Worm (Caenorhabditis elegans): ENCODE results near the gene zig-10.
A peak's percentile ranks its signal among the peaks of the same experiment; 100 is the strongest.

The zig-10 gene

DNA sequence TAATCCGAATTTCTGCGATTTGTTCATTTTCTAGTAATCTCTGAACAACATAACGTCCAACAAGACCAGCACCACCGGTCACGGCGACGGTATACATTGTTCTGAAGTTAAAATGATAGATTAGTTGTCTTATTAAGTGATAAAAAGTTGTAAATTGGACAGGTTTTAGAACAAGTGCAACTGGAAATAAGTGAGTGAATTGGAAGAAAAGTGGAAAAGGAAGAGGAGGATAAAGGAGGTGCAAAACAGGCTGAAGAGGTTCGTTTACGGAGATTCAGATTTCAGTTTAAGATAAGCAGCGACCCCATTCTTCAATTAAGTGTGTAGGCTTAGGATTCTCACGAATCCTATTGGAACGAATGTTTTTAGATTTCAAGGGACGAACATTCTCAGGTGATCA lies 39.6 kb upstream of the zig-10 start, which contains the start of gene C32D5.12:
Gene C32D5.12 (minus strand): TSS at position 101 of the 400 bp plus-strand sequence.
- TF ChIP-seq ceh-40 (GFP tag; IDR thresholded peaks at IDR 0.05) (no peak), F22D6.2 (tag; optimal IDR thresholded peaks at IDR 0.05) (no peak), bed-2 (GFP tag; IDR thresholded peaks at IDR 0.05) (no peak), somi-1 (GFP tag; optimal IDR thresholded peaks at IDR 0.05) (no peak), madf-6 (GFP tag; IDR thresholded peaks at IDR 0.05) (no peak), lsy-27 (tag; optimal IDR thresholded peaks at IDR 0.05; ENCODE audit: borderline replicate concordance, insufficient read depth) (no peak), pbrm-1 (GFP tag; IDR thresholded peaks at IDR 0.05) (no peak), ccch-3 (GFP tag; optimal IDR thresholded peaks at IDR 0.05) (no peak), B0261.1 (tag; optimal IDR thresholded peaks at IDR 0.05) (no peak), attf-5 (GFP tag; optimal IDR thresholded peaks at IDR 0.05) (no peak), let-607 (tag; optimal IDR thresholded peaks at IDR 0.05) (no peak), mxl-1 (tag; optimal IDR thresholded peaks at IDR 0.05) (no peak), unc-130 (GFP tag; optimal IDR thresholded peaks at IDR 0.05) (no peak), F55B11.4 (tag; optimal IDR thresholded peaks at IDR 0.05; ENCODE audit: borderline replicate concordance, insufficient read depth) (no peak), F23B12.7 (tag; optimal IDR thresholded peaks at IDR 0.05; ENCODE audit: insufficient read depth) (no peak), lin-35 (GFP tag; optimal IDR thresholded peaks at IDR 0.05) (no peak), nhr-27 (tag; optimal IDR thresholded peaks at IDR 0.05) (no peak), attf-6 (GFP tag; IDR thresholded peaks at IDR 0.05) (no peak), K11D2.4 (GFP tag; IDR thresholded peaks at IDR 0.05) (no peak)

DNA sequence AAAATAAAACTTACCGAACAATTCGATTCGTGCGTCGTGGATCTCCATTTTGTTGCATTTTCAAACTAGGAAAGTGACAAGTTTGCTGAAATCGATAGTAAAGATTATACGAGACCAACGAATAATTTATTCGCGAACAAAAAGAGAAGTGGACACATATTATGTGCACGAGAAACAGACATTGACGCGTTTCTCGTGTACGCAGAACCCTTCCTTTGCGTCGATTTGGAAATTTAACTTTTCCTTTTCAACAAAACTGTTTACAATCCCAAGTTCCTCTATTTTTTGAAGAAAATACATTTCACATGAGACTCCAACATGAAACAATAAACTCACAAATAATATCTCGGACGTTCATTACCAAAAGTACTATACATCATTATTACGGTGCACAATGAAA lies 37.7 kb upstream of the zig-10 start, which contains the start of gene K10B2.4:
Gene K10B2.4 (minus strand): TSS at position 138 of the 400 bp plus-strand sequence.
- no peak for TF ChIP-seq B0019.2 (GFP tag; conservative IDR thresholded peaks at IDR 0.05)
- peak; percentile 64 for TF ChIP-seq dox-1 (GFP tag; IDR thresholded peaks at IDR 0.05)
- no peak for TF ChIP-seq ztf-6 (GFP tag; IDR thresholded peaks at IDR 0.05)
- 0 out of 2 replicates have a peak, but pooled peaks have one; percentile 27 for TF ChIP-seq hmg-1.2 (GFP tag; IDR thresholded peaks at IDR 0.05)
- no peak for TF ChIP-seq ceh-58 (GFP tag; IDR thresholded peaks at IDR 0.05)
- TF ChIP-seq xnd-1 (tag; optimal IDR thresholded peaks at IDR 0.05) = no peak
- TF ChIP-seq hrde-1 (tag; optimal IDR thresholded peaks at IDR 0.05; ENCODE audit: borderline replicate concordance) = peak; percentile 53
- TF ChIP-seq B0336.3 (GFP tag; IDR thresholded peaks at IDR 0.05) = peak; percentile 36; the same call in 1 of the 2 replicates
- TF ChIP-seq tlf-1 (GFP tag; optimal IDR thresholded peaks at IDR 0.05) = peak; percentile 43
- TF ChIP-seq nhr-80 (tag; optimal IDR thresholded peaks at IDR 0.05) = peak; percentile 61
- no peak for TF ChIP-seq nhr-27 (tag; optimal IDR thresholded peaks at IDR 0.05)
- peak; percentile 12 for TF ChIP-seq akir-1 (GFP tag; optimal IDR thresholded peaks at IDR 0.05)
- peak; percentile 7 for TF ChIP-seq lsl-1 (GFP tag; optimal IDR thresholded peaks at IDR 0.05)
- TF ChIP-seq sdz-38 (tag; optimal IDR thresholded peaks at IDR 0.05) = no peak
- TF ChIP-seq ama-1 (optimal IDR thresholded peaks at IDR 0.05) = no peak
- peak in 1 of 2 experiments; percentile 38 for TF ChIP-seq ama-1 (GFP tag; optimal IDR thresholded peaks at IDR 0.05)
- TF ChIP-seq let-607 (tag; optimal IDR thresholded peaks at IDR 0.05) = peak in 1 of 2 experiments; percentile 5
- TF ChIP-seq mcd-1 (GFP tag; IDR thresholded peaks at IDR 0.05) = peak; percentile 59; the same call in 1 of the 2 replicates
- TF ChIP-seq tbp1 (GFP tag; optimal IDR thresholded peaks at IDR 0.05) = peak; percentile 11
- peak; percentile 43; the same call in 1 of the 2 replicates for TF ChIP-seq rcor-1 (GFP tag; IDR thresholded peaks at IDR 0.05)
- TF ChIP-seq ekl-4 (GFP tag; IDR thresholded peaks at IDR 0.05) = peak; percentile 73
- TF ChIP-seq hmg-20 (GFP tag; IDR thresholded peaks at IDR 0.05) = no peak
- peak; percentile 46 for TF ChIP-seq dpl-1 (GFP tag; optimal IDR thresholded peaks at IDR 0.05)
- peak; percentile 34; the same call in 1 of the 2 replicates for TF ChIP-seq ceh-100 (GFP tag; IDR thresholded peaks at IDR 0.05)
- peak; percentile 24 for TF ChIP-seq atf-7 (tag; optimal IDR thresholded peaks at IDR 0.05)
- TF ChIP-seq attf-5 (GFP tag; optimal IDR thresholded peaks at IDR 0.05) = peak; percentile 72
- TF ChIP-seq D2030.7 (GFP tag; IDR thresholded peaks at IDR 0.05) = peak; percentile 41; the same call in 1 of the 2 replicates
- peak; percentile 57; the same call in 1 of the 2 replicates for TF ChIP-seq nfyb-1 (GFP tag; IDR thresholded peaks at IDR 0.05)
- no peak for TF ChIP-seq egl-18 (GFP tag; IDR thresholded peaks at IDR 0.05)
- TF ChIP-seq ceh-27 (GFP tag; optimal IDR thresholded peaks at IDR 0.05) = peak; percentile 32
- peak; percentile 62 for TF ChIP-seq lin-54 (GFP tag; optimal IDR thresholded peaks at IDR 0.05)
- no peak for TF ChIP-seq cebp-2 (GFP tag; IDR thresholded peaks at IDR 0.05)
